Fruit fly (Drosophila melanogaster) whole organism, prepupa: Measurements from ENCODE around the gene CG42789.

Experiments used
- Blimp-1 ChIP-seq: fragments of 200-800 bp; sonication (Bioruptor generic); optimal IDR thresholded peaks from 3 replicates; lab custom pipeline; 2017; ENCODE audit warnings: missing biosample characterization, missing genetic modification characterization, mild to moderate bottlenecking, moderate library complexity, missing genetic modification reagents
- CG10631 ChIP-seq: fragments of 200-800 bp; sonication (Bioruptor generic); optimal IDR thresholded peaks from 2 replicates; lab custom pipeline; 2016; ENCODE audit warnings: missing biosample characterization, missing genetic modification characterization
- CG10669 ChIP-seq: fragments of 200-800 bp; sonication (Bioruptor generic); optimal IDR thresholded peaks from 3 replicates; lab custom pipeline; 2018; ENCODE audit warnings: missing biosample characterization, mild to moderate bottlenecking, missing genetic modification characterization, moderate library complexity
- CG11294 ChIP-seq: fragments of 200-800 bp; sonication (Bioruptor generic); IDR thresholded peaks from 2 replicates; pipeline ENCODE4 v1.3.6; 2022; ENCODE audit warnings: missing biosample characterization, missing genetic modification characterization
- CG11762 ChIP-seq: fragments of 200-800 bp; sonication (Bioruptor generic); optimal IDR thresholded peaks from 3 replicates; lab custom pipeline; 2016; ENCODE audit warnings: missing biosample characterization, missing genetic modification characterization; ENCODE audit not compliant: insufficient read depth
- CG15336 ChIP-seq: fragments of 200-800 bp; sonication (Bioruptor generic); IDR thresholded peaks from 2 replicates; pipeline ENCODE4 v1.3.6; 2022; ENCODE audit warnings: missing biosample characterization, missing genetic modification characterization
- CG1621 ChIP-seq: fragments of 200-800 bp; sonication (Bioruptor generic); optimal IDR thresholded peaks from 3 replicates; lab custom pipeline; 2018; ENCODE audit warnings: missing biosample characterization, mild to moderate bottlenecking, missing genetic modification characterization
- CG16779 ChIP-seq: fragments of 200-800 bp; sonication (Bioruptor generic); optimal IDR thresholded peaks from 3 replicates; lab custom pipeline; 2017; ENCODE audit warnings: missing biosample characterization, mild to moderate bottlenecking, missing genetic modification characterization
- CG3032 ChIP-seq: fragments of 200-800 bp; optimal IDR thresholded peaks from 2 replicates; lab custom pipeline; 2019; ENCODE audit warnings: missing biosample characterization, mild to moderate bottlenecking, missing genetic modification characterization, moderate library complexity
- CG31627 ChIP-seq: fragments of 200-800 bp; sonication (Bioruptor generic); optimal IDR thresholded peaks from 3 replicates; lab custom pipeline; 2016; ENCODE audit warnings: missing biosample characterization, missing genetic modification characterization
- CG32006 ChIP-seq: fragments of 200-800 bp; sonication (Bioruptor generic); optimal IDR thresholded peaks from 3 replicates; lab custom pipeline; 2017; ENCODE audit warnings: missing biosample characterization, mild to moderate bottlenecking, missing genetic modification characterization
- CG34406 ChIP-seq: fragments of 200-800 bp; sonication (Bioruptor generic); optimal IDR thresholded peaks from 3 replicates; lab custom pipeline; 2016; ENCODE audit warnings: missing biosample characterization, missing genetic modification characterization
- CG3919 ChIP-seq: fragments of 200-800 bp; sonication (Bioruptor generic); optimal IDR thresholded peaks from 3 replicates; lab custom pipeline; 2016; ENCODE audit warnings: missing biosample characterization, missing genetic modification characterization
- CG4318 ChIP-seq: fragments of 200-800 bp; sonication (Bioruptor generic); optimal IDR thresholded peaks from 3 replicates; lab custom pipeline; 2017; ENCODE audit warnings: missing biosample characterization, mild to moderate bottlenecking, missing genetic modification characterization
- CG6163 ChIP-seq: fragments of 200-800 bp; sonication (Bioruptor generic); IDR thresholded peaks from 3 replicates; pipeline ENCODE4 v1.3.6; 2022; ENCODE audit warnings: missing biosample characterization, missing genetic modification characterization
- CG6276 ChIP-seq: fragments of 200-800 bp; sonication (Bioruptor generic); optimal IDR thresholded peaks from 2 replicates; lab custom pipeline; 2017; ENCODE audit warnings: missing biosample characterization, mild to moderate bottlenecking, missing genetic modification characterization
- CG6792 ChIP-seq: fragments of 200-800 bp; sonication (Bioruptor generic); optimal IDR thresholded peaks from 3 replicates; lab custom pipeline; 2016; ENCODE audit warnings: missing biosample characterization, missing genetic modification characterization
- CG6808 ChIP-seq: fragments of 200-800 bp; sonication (Bioruptor generic); optimal IDR thresholded peaks from 3 replicates; lab custom pipeline; 2017; ENCODE audit warnings: missing biosample characterization, missing genetic modification characterization, mild to moderate bottlenecking, moderate library complexity, missing genetic modification reagents
- CG6854 ChIP-seq: fragments of 200-800 bp; sonication (Bioruptor generic); optimal IDR thresholded peaks from 2 replicates; lab custom pipeline; 2017; ENCODE audit warnings: missing biosample characterization, mild to moderate bottlenecking, missing genetic modification characterization
- CG8119 ChIP-seq: fragments of 200-800 bp; sonication (Bioruptor generic); IDR thresholded peaks from 3 replicates; pipeline ENCODE4 v1.3.6; 2022; ENCODE audit warnings: missing biosample characterization, missing genetic modification characterization
- CG8319 ChIP-seq: fragments of 200-800 bp; sonication (Bioruptor generic); optimal IDR thresholded peaks from 3 replicates; lab custom pipeline; 2016; ENCODE audit warnings: missing biosample characterization, missing genetic modification characterization
- CG8632 ChIP-seq: fragments of 200-800 bp; sonication (Bioruptor generic); optimal IDR thresholded peaks from 3 replicates; lab custom pipeline; 2016; ENCODE audit warnings: missing biosample characterization, missing genetic modification characterization
- CG9139 ChIP-seq: fragments of 200-800 bp; sonication (Bioruptor generic); optimal IDR thresholded peaks from 3 replicates; lab custom pipeline; 2017; ENCODE audit warnings: missing biosample characterization, mild to moderate bottlenecking, missing genetic modification characterization
- Eip75B ChIP-seq: fragments of 200-800 bp; sonication (Bioruptor generic); optimal IDR thresholded peaks from 3 replicates; lab custom pipeline; 2016; ENCODE audit warnings: missing biosample characterization, missing genetic modification characterization
- Eip78C ChIP-seq: fragments of 200-800 bp; sonication (Bioruptor generic); peaks from one replicate; lab custom pipeline; 2016; ENCODE audit warnings: missing biosample characterization, missing genetic modification characterization
- Ets21C ChIP-seq: fragments of 200-800 bp; sonication (Bioruptor generic); optimal IDR thresholded peaks from 3 replicates; lab custom pipeline; 2016; ENCODE audit warnings: missing biosample characterization, missing genetic modification characterization
- Ets96B ChIP-seq: fragments of 200-800 bp; optimal IDR thresholded peaks from 2 replicates; lab custom pipeline; 2019; ENCODE audit warnings: missing biosample characterization, mild to moderate bottlenecking, missing genetic modification characterization, moderate library complexity
- Gug ChIP-seq: fragments of 200-800 bp; sonication (Bioruptor generic); IDR thresholded peaks from 2 replicates; pipeline ENCODE4 v1.3.6; 2022; ENCODE audit warnings: missing biosample characterization, missing genetic modification characterization
- Hr38 ChIP-seq: sonication (Bioruptor generic); optimal IDR thresholded peaks from 2 replicates; lab custom pipeline; 2016; ENCODE audit warnings: missing biosample characterization, missing genetic modification characterization
- Hr39 ChIP-seq: fragments of 200-800 bp; sonication (Bioruptor generic); optimal IDR thresholded peaks from 2 replicates; lab custom pipeline; 2016; ENCODE audit warnings: missing biosample characterization, missing genetic modification characterization
- Lpt ChIP-seq: fragments of 200-800 bp; sonication (Bioruptor generic); optimal IDR thresholded peaks from 3 replicates; lab custom pipeline; 2016; ENCODE audit warnings: missing biosample characterization, missing genetic modification characterization
- Met ChIP-seq: fragments of 200-800 bp; sonication (Bioruptor generic); optimal IDR thresholded peaks from 3 replicates; lab custom pipeline; 2016; ENCODE audit warnings: missing biosample characterization, missing genetic modification characterization
- OdsH ChIP-seq: fragments of 200-800 bp; sonication (Bioruptor generic); optimal IDR thresholded peaks from 3 replicates; lab custom pipeline; 2016; ENCODE audit warnings: missing biosample characterization, missing genetic modification characterization
- Smox ChIP-seq: fragments of 200-800 bp; sonication (Bioruptor generic); optimal IDR thresholded peaks from 3 replicates; lab custom pipeline; 2016; ENCODE audit warnings: missing biosample characterization, missing genetic modification characterization
- Sox102F ChIP-seq: fragments of 200-800 bp; sonication (Bioruptor generic); optimal IDR thresholded peaks from 2 replicates; lab custom pipeline; 2016; ENCODE audit warnings: missing biosample characterization, mild to moderate bottlenecking, missing genetic modification characterization
- Sox15 ChIP-seq: fragments of 200-800 bp; sonication (Bioruptor generic); optimal IDR thresholded peaks from 3 replicates; lab custom pipeline; 2016; ENCODE audit warnings: missing biosample characterization, missing genetic modification characterization
- eg ChIP-seq: fragments of 200-800 bp; sonication (Bioruptor generic); IDR thresholded peaks from 3 replicates; pipeline ENCODE4 v1.3.6; 2022; ENCODE audit warnings: missing biosample characterization, missing genetic modification characterization
- fkh ChIP-seq: fragments of 200-800 bp; sonication (Bioruptor generic); optimal IDR thresholded peaks from 3 replicates; lab custom pipeline; 2017; ENCODE audit warnings: missing biosample characterization, mild to moderate bottlenecking, missing genetic modification characterization, moderate library complexity
- lz ChIP-seq: fragments of 200-800 bp; sonication (Bioruptor generic); optimal IDR thresholded peaks from 3 replicates; lab custom pipeline; 2016; ENCODE audit warnings: missing biosample characterization, missing genetic modification characterization
- pdm3 ChIP-seq: fragments of 200-800 bp; sonication (Bioruptor generic); optimal IDR thresholded peaks from 3 replicates; lab custom pipeline; 2016; ENCODE audit warnings: missing biosample characterization, missing genetic modification characterization
- spab ChIP-seq: fragments of 200-800 bp; sonication (Bioruptor generic); optimal IDR thresholded peaks from 2 replicates; lab custom pipeline; 2017; ENCODE audit warnings: missing biosample characterization, mild to moderate bottlenecking, missing genetic modification characterization, missing genetic modification reagents
- ss ChIP-seq, 2 experiments: fragments of 200-800 bp; sonication (Bioruptor generic); optimal IDR thresholded peaks; 2 replicates in 1 of 2; 3 replicates in 1 of 2; lab custom pipeline; 2017 to 2018; ENCODE audit warnings: mild to moderate bottlenecking in 2 of 2, missing biosample characterization in 2 of 2, missing genetic modification characterization in 2 of 2, moderate library complexity in 1 of 2
- svp ChIP-seq: fragments of 200-800 bp; sonication (Bioruptor generic); peaks from one replicate; lab custom pipeline; 2016; ENCODE audit warnings: missing biosample characterization, missing genetic modification characterization
- vri ChIP-seq: fragments of 200-800 bp; sonication (Bioruptor generic); optimal IDR thresholded peaks from 3 replicates; lab custom pipeline; 2016; ENCODE audit warnings: missing biosample characterization, mild to moderate bottlenecking, missing genetic modification characterization

The CG42789 gene

dm6 chr3R:26798469-26799178 is 14.6 kb upstream of the CG42789 start, which contains the start of gene Tl (continued):
- TF ChIP-seq pdm3 (GFP tag; lab: Kevin White, UChicago) (peak; percentile 1), CG16779 (tag; lab: Kevin White, UChicago) (no peak), CG8632 (no peak), spab (no peak), CG8119 (GFP tag; lab: Robert Waterston, UW) (no peak), CG6276 (GFP tag; lab: Kevin White, UChicago) (no peak), Gug (GFP tag; lab: Robert Waterston, UW) (0 out of 2 replicates have a peak, but pooled peaks have one; percentile 18), lz (GFP tag; lab: Kevin White, UChicago) (no peak), Eip75B (GFP tag; lab: Kevin White, UChicago) (no peak), svp (GFP tag; lab: Kevin White, UChicago) (no peak), CG6854 (GFP tag; lab: Kevin White, UChicago) (peak; percentile 52), CG6792 (GFP tag; lab: Kevin White, UChicago) (no peak), CG10669 (GFP tag; lab: Kevin White, UChicago) (no peak), CG34406 (GFP tag; lab: Kevin White, UChicago) (no peak), CG10631 (GFP tag; lab: Kevin White, UChicago) (peak; percentile 7), CG3032 (peak; percentile 3), Eip78C (GFP tag; lab: Kevin White, UChicago) (peak; percentile 63), fkh (GFP tag; lab: Kevin White, UChicago) (no peak), Ets96B (tag; lab: Kevin White, UChicago) (no peak), CG1621 (tag; lab: Kevin White, UChicago) (no peak)

DNA sequence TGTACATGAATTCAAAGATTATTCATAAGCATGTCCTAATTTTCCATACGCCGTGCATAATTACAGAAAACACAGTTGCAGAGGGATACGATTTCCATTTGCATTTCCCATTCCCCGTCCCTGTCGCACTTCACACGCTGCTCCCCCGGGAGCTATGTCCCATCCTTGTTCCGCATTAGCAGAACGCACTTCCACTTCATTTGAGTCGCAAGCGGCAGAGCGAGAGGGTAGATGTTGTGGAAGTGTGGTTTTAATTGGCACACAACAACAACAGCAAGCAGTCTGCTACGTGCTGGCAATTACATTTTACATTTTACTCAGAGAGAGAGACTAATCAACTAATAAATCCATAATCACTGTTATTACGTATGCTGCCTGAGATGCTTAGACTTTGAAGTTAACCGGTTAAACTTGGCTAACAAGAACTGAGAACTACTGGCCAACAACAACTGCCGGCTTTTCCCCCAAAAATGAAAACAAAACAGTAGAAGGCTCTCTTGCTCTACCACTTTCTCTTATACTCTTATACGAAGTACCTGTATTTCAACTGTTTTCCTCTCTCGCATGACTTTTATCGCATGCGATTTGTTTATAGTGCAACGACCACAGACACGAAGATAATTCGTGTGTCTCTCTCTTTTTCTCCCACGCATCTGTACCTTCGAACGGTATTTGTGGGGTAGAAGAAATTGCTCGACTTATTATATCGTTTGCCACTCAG is 13.9 kb upstream of the CG42789 start:
- TF ChIP-seq ss (GFP tag; optimal IDR thresholded peaks at IDR 0.05; lab: Kevin White, UChicago) (peak in 1 of 2 experiments; percentile 12), CG8119 (GFP tag; lab: Robert Waterston, UW) (no peak), Met (GFP tag; lab: Kevin White, UChicago) (no peak), CG15336 (GFP tag; lab: Robert Waterston, UW) (no peak; the same call in 1 of the 2 replicates), CG6808 (no peak), CG1621 (tag; lab: Kevin White, UChicago) (no peak), Ets21C (no peak), OdsH (GFP tag; lab: Kevin White, UChicago) (no peak), CG34406 (GFP tag; lab: Kevin White, UChicago) (no peak), fkh (GFP tag; lab: Kevin White, UChicago) (peak; percentile 49), svp (GFP tag; lab: Kevin White, UChicago) (peak; percentile 53), CG11294 (no peak), Lpt (GFP tag; lab: Kevin White, UChicago) (no peak), CG8632 (no peak), CG31627 (GFP tag; lab: Kevin White, UChicago) (no peak), eg (GFP tag; lab: Robert Waterston, UW) (no peak), Hr39 (GFP tag; lab: Kevin White, UChicago) (no peak), CG6276 (GFP tag; lab: Kevin White, UChicago) (no peak), CG6163 (GFP tag; lab: Robert Waterston, UW) (peak; percentile 28; the same call in 1 of the 3 replicates), CG9139 (GFP tag; lab: Kevin White, UChicago) (no peak), CG10669 (GFP tag; lab: Kevin White, UChicago) (no peak), CG6792 (GFP tag; lab: Kevin White, UChicago) (no peak), Hr38 (GFP tag; lab: Kevin White, UChicago) (no peak), CG11762 (GFP tag; lab: Kevin White, UChicago) (no peak), CG3919 (GFP tag; lab: Kevin White, UChicago) (no peak), Sox15 (GFP tag; lab: Kevin White, UChicago) (no peak), Smox (no peak), CG8319 (no peak), spab (no peak), Eip75B (GFP tag; lab: Kevin White, UChicago) (no peak), Ets96B (tag; lab: Kevin White, UChicago) (no peak), CG32006 (GFP tag; lab: Kevin White, UChicago) (no peak), vri (GFP tag; lab: Kevin White, UChicago) (no peak), Eip78C (GFP tag; lab: Kevin White, UChicago) (peak; percentile 52), CG4318 (GFP tag; lab: Kevin White, UChicago) (no peak), pdm3 (GFP tag; lab: Kevin White, UChicago) (peak; percentile 1), Gug (GFP tag; lab: Robert Waterston, UW) (no peak), Blimp-1 (GFP tag; lab: Kevin White, UChicago) (peak; percentile 5), CG3032 (no peak), CG6854 (GFP tag; lab: Kevin White, UChicago) (peak; percentile 98), Sox102F (GFP tag; lab: Kevin White, UChicago) (no peak)
